Worm (Caenorhabditis elegans): ENCODE results near the gene glct-6.

- TF ChIP-seq him-1 (tag; optimal IDR thresholded peaks at IDR 0.05) (no peak), dao-5 (tag; optimal IDR thresholded peaks at IDR 0.05) (no peak), W03F9.2 (tag; optimal IDR thresholded peaks at IDR 0.05) (no peak)
These were observed 2.5 kb upstream of the glct-6 start for ce11 chrIV:3781539-3781938.
